Worm (Caenorhabditis elegans) whole organism, L4 larva: ENCODE data around the gene pals-16.

Experiments used
- D1046.2 ChIP-seq: fragments of 200-800 bp; sonication (Bioruptor generic); IDR thresholded peaks from 2 replicates; pipeline ENCODE4 v1.3.6; 2022; ENCODE audit warnings: missing genetic modification characterization, missing compliant biosample characterization
- F26F4.8 ChIP-seq: fragments of 200-800 bp; sonication (Bioruptor generic); conservative IDR thresholded peaks from 2 replicates; pipeline ENCODE4 v1.3.6; 2022; ENCODE audit warnings: missing genetic modification characterization, missing compliant biosample characterization
- F44E2.7 ChIP-seq: fragments of 200-800 bp; sonication (Bioruptor generic); IDR thresholded peaks from 2 replicates; pipeline ENCODE4 v2.1.2; 2022; ENCODE audit warnings: missing genetic modification characterization, missing compliant biosample characterization
- T20F7.1 ChIP-seq: fragments of 200-800 bp; sonication (Bioruptor generic); optimal IDR thresholded peaks from 2 replicates; lab custom pipeline; 2018; ENCODE audit warnings: mild to moderate bottlenecking, missing genetic modification characterization, missing compliant biosample characterization
- Y75B8A.6 ChIP-seq: fragments of 200-800 bp; sonication (Bioruptor generic); IDR thresholded peaks from 2 replicates; pipeline ENCODE4 v1.3.6; 2022; ENCODE audit warnings: missing genetic modification reagents, missing genetic modification characterization, missing compliant biosample characterization
- ZK337.2 ChIP-seq: fragments of 200-800 bp; sonication (Bioruptor generic); IDR thresholded peaks from 2 replicates; pipeline ENCODE4 v1.3.6; 2022; ENCODE audit warnings: missing genetic modification reagents, missing genetic modification characterization, missing compliant biosample characterization
- ZK546.5 ChIP-seq, 2 experiments: sonication (generic microtip); optimal IDR thresholded peaks; 2 replicates each; lab custom pipeline; 2017; ENCODE audit warnings: missing biosample characterization in 2 of 2, missing genetic modification characterization in 2 of 2
- aha-1 ChIP-seq: fragments of 150-350 bp; peaks from one replicate; lab custom pipeline; 2014; ENCODE audit warnings: missing biosample characterization, missing genetic modification characterization
- attf-4 ChIP-seq: sonication (generic microtip); optimal IDR thresholded peaks from 3 replicates; lab custom pipeline; 2017; ENCODE audit warnings: missing biosample characterization, missing genetic modification characterization
- ceh-20 ChIP-seq: fragments of 200-800 bp; sonication (Bioruptor generic); IDR thresholded peaks from 2 replicates; pipeline ENCODE4 v1.3.6; 2022; ENCODE audit warnings: missing genetic modification reagents, missing genetic modification characterization, missing compliant biosample characterization
- ceh-32 ChIP-seq: sonication (generic microtip); optimal IDR thresholded peaks from 2 replicates; lab custom pipeline; 2016; ENCODE audit warnings: mild to moderate bottlenecking, missing genetic modification characterization, missing compliant biosample characterization; ENCODE audit not compliant: poor library complexity
- ceh-62 ChIP-seq: sonication (generic microtip); optimal IDR thresholded peaks from 2 replicates; lab custom pipeline; 2017; ENCODE audit warnings: missing biosample characterization, missing genetic modification characterization
- ceh-82 ChIP-seq: sonication (generic microtip); optimal IDR thresholded peaks from 2 replicates; lab custom pipeline; 2017; ENCODE audit warnings: missing biosample characterization, missing genetic modification characterization
- cey-2 ChIP-seq: sonication (generic microtip); optimal IDR thresholded peaks from 3 replicates; lab custom pipeline; 2017; ENCODE audit warnings: missing genetic modification characterization, mild to moderate bottlenecking, missing compliant biosample characterization, antibody characterized with exemption, borderline replicate concordance; ENCODE audit not compliant: insufficient read depth
- ctbp-1 ChIP-seq: fragments of 200-800 bp; sonication (Bioruptor generic); IDR thresholded peaks from 2 replicates; pipeline ENCODE4 v1.3.6; 2022; ENCODE audit warnings: missing genetic modification reagents, missing genetic modification characterization, missing compliant biosample characterization
- daf-16 ChIP-seq, 3 experiments: sonication (generic microtip); optimal IDR thresholded peaks; 2 replicates each; lab custom pipeline; 2016 to 2017; ENCODE audit warnings: missing genetic modification characterization in 3 of 3, missing genetic modification reagents in 3 of 3, mild to moderate bottlenecking in 2 of 3, missing compliant biosample characterization in 2 of 3, missing biosample characterization in 1 of 3, moderate library complexity in 1 of 3
- daf-19 ChIP-seq: fragments of 200-800 bp; sonication (Bioruptor generic); conservative IDR thresholded peaks from 2 replicates; pipeline ENCODE4 v1.3.6; 2022; ENCODE audit warnings: missing genetic modification characterization, missing compliant biosample characterization
- daf-8 ChIP-seq: fragments of 200-800 bp; sonication (Bioruptor generic); IDR thresholded peaks from 2 replicates; pipeline ENCODE4 v1.3.6; 2022; ENCODE audit warnings: missing genetic modification characterization, missing compliant biosample characterization
- dve-1 ChIP-seq: sonication (generic microtip); optimal IDR thresholded peaks from 2 replicates; lab custom pipeline; 2017; ENCODE audit warnings: antibody characterized with exemption, mild to moderate bottlenecking, missing genetic modification characterization, missing compliant biosample characterization; ENCODE audit not compliant: insufficient read depth
- hlh-11 ChIP-seq: fragments of 200-800 bp; sonication (Bioruptor generic); optimal IDR thresholded peaks from 2 replicates; lab custom pipeline; 2018; ENCODE audit warnings: mild to moderate bottlenecking, missing genetic modification characterization, missing compliant biosample characterization
- lsy-2 ChIP-seq, 2 experiments: fragments of 150-350 bp in 1 of 2; sonication (generic microtip) in 1 of 2; optimal IDR thresholded peaks; 2 replicates each; lab custom pipeline; 2014 to 2017; ENCODE audit warnings: missing biosample characterization in 2 of 2, missing genetic modification characterization in 2 of 2
- madf-9 ChIP-seq: fragments of 200-800 bp; sonication (Bioruptor generic); conservative IDR thresholded peaks from 2 replicates; pipeline ENCODE4 v1.3.6; 2022; ENCODE audit warnings: missing genetic modification reagents, missing genetic modification characterization, missing compliant biosample characterization
- mxl-3 ChIP-seq: fragments of 200-800 bp; sonication (Bioruptor generic); optimal IDR thresholded peaks from 2 replicates; lab custom pipeline; 2018; ENCODE audit warnings: mild to moderate bottlenecking, missing genetic modification characterization, missing compliant biosample characterization
- nhr-102 ChIP-seq: sonication (generic microtip); optimal IDR thresholded peaks from 2 replicates; lab custom pipeline; 2016; ENCODE audit warnings: mild to moderate bottlenecking, missing genetic modification characterization, moderate library complexity, missing compliant biosample characterization
- nhr-237 ChIP-seq: sonication (generic microtip); optimal IDR thresholded peaks from 2 replicates; lab custom pipeline; 2017; ENCODE audit warnings: missing biosample characterization, missing genetic modification characterization
- nhr-42 ChIP-seq: fragments of 200-800 bp; sonication (Bioruptor generic); IDR thresholded peaks from 2 replicates; pipeline ENCODE4 v1.3.6; 2022; ENCODE audit warnings: missing genetic modification characterization, missing compliant biosample characterization
- nhr-6 ChIP-seq: fragments of 150-350 bp; optimal IDR thresholded peaks from 2 replicates; lab custom pipeline; 2014; ENCODE audit warnings: missing biosample characterization, missing genetic modification characterization
- nhr-76 ChIP-seq: fragments of 150-350 bp; optimal IDR thresholded peaks from 2 replicates; lab custom pipeline; 2014; ENCODE audit warnings: missing biosample characterization, missing genetic modification characterization
- nhr-77 ChIP-seq: fragments of 150-350 bp; optimal IDR thresholded peaks from 2 replicates; lab custom pipeline; 2014; ENCODE audit warnings: missing biosample characterization, missing genetic modification characterization
- rbr-2 ChIP-seq: sonication (generic microtip); optimal IDR thresholded peaks from 2 replicates; lab custom pipeline; 2016; ENCODE audit warnings: missing genotype, missing genetic modification characterization, missing compliant biosample characterization
- saeg-2 ChIP-seq: fragments of 200-800 bp; sonication (Bioruptor generic); IDR thresholded peaks from 2 replicates; pipeline ENCODE4 v1.3.6; 2022; ENCODE audit warnings: missing genetic modification reagents, missing genetic modification characterization, missing compliant biosample characterization
- set-16 ChIP-seq: fragments of 200-800 bp; sonication (Bioruptor generic); IDR thresholded peaks from 2 replicates; pipeline ENCODE4 v1.3.6; 2022; ENCODE audit warnings: missing genetic modification reagents, missing genetic modification characterization, missing compliant biosample characterization
- skn-1 ChIP-seq: fragments of 150-350 bp; optimal IDR thresholded peaks from 2 replicates; lab custom pipeline; 2014; ENCODE audit warnings: missing biosample characterization, missing genetic modification characterization
- snpc-4 ChIP-seq: fragments of 150-350 bp; optimal IDR thresholded peaks from 2 replicates; lab custom pipeline; 2014; ENCODE audit warnings: missing biosample characterization, missing genetic modification characterization
- spr-1 ChIP-seq: sonication (generic microtip); optimal IDR thresholded peaks from 2 replicates; lab custom pipeline; 2016; ENCODE audit warnings: mild to moderate bottlenecking, missing genetic modification characterization, missing compliant biosample characterization
- spr-3 ChIP-seq: fragments of 200-800 bp; sonication (Bioruptor generic); optimal IDR thresholded peaks from 2 replicates; lab custom pipeline; 2018; ENCODE audit warnings: mild to moderate bottlenecking, missing genetic modification characterization, missing compliant biosample characterization
- tag-97 ChIP-seq: fragments of 200-800 bp; sonication (Bioruptor generic); IDR thresholded peaks from 2 replicates; pipeline ENCODE4 v1.3.6; 2022; ENCODE audit warnings: missing genetic modification characterization, missing compliant biosample characterization
- unc-39 ChIP-seq: sonication (generic microtip); optimal IDR thresholded peaks from 2 replicates; lab custom pipeline; 2017; ENCODE audit warnings: missing biosample characterization, missing genetic modification characterization
- unc-62 ChIP-seq, 3 experiments: fragments of 150-350 bp in 1 of 3; sonication (generic microtip); optimal IDR thresholded peaks in 2 of 3; peaks in 1 of 3; 1 replicate in 1 of 3; 2 replicates in 2 of 3; lab custom pipeline; 2014 to 2017; ENCODE audit warnings: missing biosample characterization in 3 of 3, missing genetic modification characterization in 3 of 3, missing genetic modification reagents in 3 of 3, missing genotype in 1 of 3
- vab-7 ChIP-seq: fragments of 200-800 bp; sonication (Bioruptor generic); IDR thresholded peaks from 2 replicates; pipeline ENCODE4 v1.3.6; 2022; ENCODE audit warnings: missing genetic modification reagents, missing genetic modification characterization, missing compliant biosample characterization
- zfp-3 ChIP-seq: fragments of 200-800 bp; sonication (Bioruptor generic); conservative IDR thresholded peaks from 2 replicates; pipeline ENCODE4 v1.3.6; 2022; ENCODE audit warnings: missing genetic modification reagents, missing genetic modification characterization, missing compliant biosample characterization

The pals-16 gene

DNA sequence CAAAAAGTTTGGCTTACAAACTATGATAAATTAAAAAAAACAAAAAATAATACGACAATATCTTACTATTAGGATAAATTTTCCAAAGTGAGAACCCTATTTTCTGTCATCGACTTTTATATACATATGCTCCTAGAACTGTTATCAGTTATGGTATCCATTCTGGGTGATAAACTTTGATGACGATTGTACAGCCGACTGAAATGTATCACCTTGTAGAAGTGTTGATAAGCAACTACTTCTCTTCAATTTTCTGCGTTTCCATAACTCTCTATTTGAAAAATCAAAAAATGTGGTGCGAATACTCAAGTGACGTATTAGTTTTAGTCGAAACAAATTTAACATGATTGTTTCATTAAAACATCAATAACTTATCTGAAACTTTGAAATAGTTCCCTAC, 9.8 kb upstream of the pals-16 start (continued):
- TF ChIP-seq vab-7 (GFP tag; lab: Robert Waterston, UW): no peak
- peak; percentile 71 for TF ChIP-seq dve-1 (tag; lab: Kevin White, UChicago)
- no peak for TF ChIP-seq ZK546.5 (tag; optimal IDR thresholded peaks at IDR 0.05; lab: Kevin White, UChicago)
- TF ChIP-seq D1046.2 (GFP tag; lab: Robert Waterston, UW): no peak
- TF ChIP-seq Y75B8A.6 (GFP tag; lab: Robert Waterston, UW): no peak
- TF ChIP-seq tag-97: no peak
- TF ChIP-seq daf-16 (GFP tag; optimal IDR thresholded peaks at IDR 0.05; lab: Kevin White, UChicago): no peak
- peak; percentile 61 for TF ChIP-seq daf-16 (tag; optimal IDR thresholded peaks at IDR 0.05; lab: Kevin White, UChicago)
- no peak for TF ChIP-seq unc-62 (GFP tag; optimal IDR thresholded peaks at IDR 0.05 in 1 of 2; lab: Kevin White, UChicago)
- no peak for TF ChIP-seq unc-62 (tag; optimal IDR thresholded peaks at IDR 0.05; lab: Kevin White, UChicago)
- TF ChIP-seq madf-9 (GFP tag; lab: Robert Waterston, UW): no peak
- no peak for TF ChIP-seq zfp-3 (GFP tag; lab: Robert Waterston, UW)
- TF ChIP-seq mxl-3 (GFP tag; lab: Kevin White, UChicago): no peak
- TF ChIP-seq F44E2.7 (GFP tag; lab: Robert Waterston, UW): no peak
- TF ChIP-seq nhr-77 (tag; lab: Kevin White, UChicago): peak; percentile 57
- no peak for TF ChIP-seq nhr-42
- no peak for TF ChIP-seq cey-2 (tag; lab: Kevin White, UChicago)
- no peak for TF ChIP-seq rbr-2 (tag; lab: Kevin White, UChicago)
- TF ChIP-seq aha-1: no peak
- TF ChIP-seq T20F7.1 (GFP tag; lab: Kevin White, UChicago): peak; percentile 1
- no peak for TF ChIP-seq attf-4
- TF ChIP-seq ceh-62: no peak
- no peak for TF ChIP-seq nhr-102 (tag; lab: Kevin White, UChicago)
- TF ChIP-seq ceh-32 (tag; lab: Kevin White, UChicago): no peak
- TF ChIP-seq F26F4.8 (GFP tag; lab: Robert Waterston, UW): no peak
- peak in 1 of 2 experiments; percentile 22 for TF ChIP-seq lsy-2 (tag; optimal IDR thresholded peaks at IDR 0.05; lab: Kevin White, UChicago)
- TF ChIP-seq ceh-82 (tag; lab: Kevin White, UChicago): no peak
- TF ChIP-seq spr-1 (tag; lab: Kevin White, UChicago): no peak
- no peak for TF ChIP-seq daf-19 (GFP tag; lab: Robert Waterston, UW)

DNA sequence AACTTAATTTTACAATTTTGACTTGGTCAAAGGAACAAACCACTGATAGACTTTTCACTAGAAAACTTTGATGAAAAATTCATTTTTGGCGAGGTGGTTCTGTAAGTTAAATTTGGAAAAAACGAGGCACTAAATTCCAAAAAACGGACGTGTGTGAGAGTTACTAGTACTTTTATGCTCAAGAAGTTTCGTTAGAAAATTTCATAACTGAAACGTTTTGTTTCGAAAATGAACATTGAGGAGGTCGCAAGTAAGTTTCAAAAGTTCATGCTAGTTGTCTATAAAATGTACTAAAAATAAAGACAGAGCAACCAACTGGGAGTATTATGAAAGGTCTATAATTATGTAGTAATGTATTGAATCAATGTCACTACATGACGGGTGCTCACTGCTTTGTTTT, 8.0 kb upstream of the pals-16 start, which contains the start of gene pals-17:
Gene pals-17 (minus strand): TSS at position 101 of the 400 bp plus-strand sequence.
- no peak for TF ChIP-seq skn-1 (tag; lab: Kevin White, UChicago)
- TF ChIP-seq ceh-20 (GFP tag; lab: Robert Waterston, UW): no peak
- TF ChIP-seq ceh-82 (tag; lab: Kevin White, UChicago): no peak
- TF ChIP-seq daf-8 (GFP tag; lab: Robert Waterston, UW): no peak
- TF ChIP-seq spr-3 (GFP tag; lab: Kevin White, UChicago): no peak
- TF ChIP-seq unc-39 (tag; lab: Kevin White, UChicago): no peak
- TF ChIP-seq lsy-2 (tag; optimal IDR thresholded peaks at IDR 0.05; lab: Kevin White, UChicago): no peak
- no peak for TF ChIP-seq nhr-6 (tag; lab: Kevin White, UChicago)
- TF ChIP-seq hlh-11 (tag; lab: Kevin White, UChicago): no peak
- no peak for TF ChIP-seq nhr-42
- TF ChIP-seq snpc-4: no peak
- TF ChIP-seq F44E2.7 (GFP tag; lab: Robert Waterston, UW): no peak
- no peak for TF ChIP-seq ZK337.2 (GFP tag; lab: Robert Waterston, UW)
- no peak for TF ChIP-seq nhr-237 (tag; lab: Kevin White, UChicago)
- no peak for TF ChIP-seq ctbp-1 (GFP tag; lab: Robert Waterston, UW)
- no peak for TF ChIP-seq set-16 (GFP tag; lab: Robert Waterston, UW)
- TF ChIP-seq saeg-2 (GFP tag; lab: Robert Waterston, UW): no peak
- TF ChIP-seq spr-1 (tag; lab: Kevin White, UChicago): no peak
- no peak for TF ChIP-seq nhr-76 (tag; lab: Kevin White, UChicago)
- TF ChIP-seq F26F4.8 (GFP tag; lab: Robert Waterston, UW): no peak
